Fruit fly (Drosophila melanogaster) whole organism, wandering third instar larva: ENCODE results near the gene CG45064.

Source experiments
- Abd-B ChIP-seq: fragments of >200 bp; optimal IDR thresholded peaks from 2 replicates; lab custom pipeline; 2017; ENCODE audit warnings: missing biosample characterization, missing genetic modification characterization
- CG32264 ChIP-seq: fragments of 200-800 bp; sonication (Bioruptor generic); optimal IDR thresholded peaks from 2 replicates; lab custom pipeline; 2016; ENCODE audit warnings: missing biosample characterization, missing genetic modification characterization
- CG9705 ChIP-seq: fragments of 200-800 bp; sonication (Bioruptor generic); optimal IDR thresholded peaks from 2 replicates; lab custom pipeline; 2018; ENCODE audit warnings: missing biosample characterization, mild to moderate bottlenecking, missing genetic modification characterization
- CrebA ChIP-seq: fragments of 200-800 bp; sonication (Bioruptor generic); optimal IDR thresholded peaks from 2 replicates; lab custom pipeline; 2016; ENCODE audit warnings: missing biosample characterization, mild to moderate bottlenecking, missing genetic modification characterization, borderline replicate concordance
- Dfd ChIP-seq: fragments of >200 bp; optimal IDR thresholded peaks from 2 replicates; lab custom pipeline; 2017; ENCODE audit warnings: missing biosample characterization, missing genetic modification characterization
- Dif ChIP-seq: fragments of 200-275, 200-300 bp; sonication (Bioruptor generic); optimal IDR thresholded peaks from 2 replicates; lab custom pipeline; 2018; ENCODE audit warnings: missing biosample characterization, missing genetic modification characterization; ENCODE audit not compliant: partially characterized antibody
- GATAd ChIP-seq: sonication (Bioruptor generic); optimal IDR thresholded peaks from 2 replicates; lab custom pipeline; 2016; ENCODE audit warnings: missing biosample characterization, missing genetic modification characterization
- HLH106 ChIP-seq: fragments of 200-800 bp; optimal IDR thresholded peaks from 3 replicates; lab custom pipeline; 2019; ENCODE audit warnings: missing biosample characterization, mild to moderate bottlenecking, missing genetic modification characterization, moderate library complexity
- Hr78 ChIP-seq: fragments of >200 bp; optimal IDR thresholded peaks from 2 replicates; lab custom pipeline; 2017; ENCODE audit warnings: missing biosample characterization, missing genetic modification characterization
- Jra ChIP-seq: sonication (Bioruptor generic); optimal IDR thresholded peaks from 2 replicates; lab custom pipeline; 2016; ENCODE audit warnings: missing biosample characterization, missing genetic modification characterization
- Mio ChIP-seq: sonication (Bioruptor generic); optimal IDR thresholded peaks from 2 replicates; lab custom pipeline; 2016; ENCODE audit warnings: missing biosample characterization, missing genetic modification characterization
- Myc ChIP-seq: fragments of >200 bp; optimal IDR thresholded peaks from 2 replicates; lab custom pipeline; 2017
- N ChIP-seq: fragments of >200 bp; optimal IDR thresholded peaks from 2 replicates; lab custom pipeline; 2018; ENCODE audit warnings: missing biosample characterization, missing external identifiers, missing genetic modification characterization
- OdsH ChIP-seq: fragments of 200-800 bp; sonication (Bioruptor generic); optimal IDR thresholded peaks from 2 replicates; lab custom pipeline; 2016; ENCODE audit warnings: missing biosample characterization, mild to moderate bottlenecking, missing genetic modification characterization
- Rel ChIP-seq, 2 experiments: fragments of 200-800 bp; sonication (Bioruptor generic) in 1 of 2; optimal IDR thresholded peaks; 2 replicates in 1 of 2; 3 replicates in 1 of 2; lab custom pipeline; 2016 to 2019; ENCODE audit warnings: mild to moderate bottlenecking in 2 of 2, missing biosample characterization in 2 of 2, missing genetic modification characterization in 2 of 2, moderate library complexity in 1 of 2
- Sp1 ChIP-seq: fragments of 200-800 bp; sonication (Bioruptor generic); optimal IDR thresholded peaks from 3 replicates; lab custom pipeline; 2019; ENCODE audit warnings: missing biosample characterization, mild to moderate bottlenecking, missing genetic modification characterization, moderate library complexity
- Vsx2 ChIP-seq: fragments of 200-300, 225-300 bp; sonication (Bioruptor generic); optimal IDR thresholded peaks from 2 replicates; lab custom pipeline; 2018; ENCODE audit warnings: missing biosample characterization, missing genetic modification characterization; ENCODE audit not compliant: partially characterized antibody
- br ChIP-seq: fragments of 200-800 bp; sonication (Bioruptor generic); optimal IDR thresholded peaks from 2 replicates; lab custom pipeline; 2016; ENCODE audit warnings: missing biosample characterization, missing genetic modification characterization
- brk ChIP-seq: fragments of 200-800 bp; sonication (Bioruptor generic); optimal IDR thresholded peaks from 2 replicates; lab custom pipeline; 2016; ENCODE audit warnings: missing biosample characterization, mild to moderate bottlenecking, missing genetic modification characterization
- dl ChIP-seq, 2 experiments: fragments of 175-275, 200-275 bp in 1 of 2; fragments of 200-275 bp in 1 of 2; sonication (Bioruptor generic); optimal IDR thresholded peaks; lab custom pipeline; 2018; ENCODE audit warnings: mild to moderate bottlenecking in 2 of 2, missing biosample characterization in 2 of 2, missing genetic modification characterization in 2 of 2, moderate library complexity in 2 of 2; ENCODE audit not compliant: partially characterized antibody in 2 of 2, insufficient read depth in 1 of 2
- dsf ChIP-seq: sonication (Bioruptor generic); optimal IDR thresholded peaks from 2 replicates; lab custom pipeline; 2016; ENCODE audit warnings: missing biosample characterization, missing genetic modification characterization, borderline replicate concordance
- ey ChIP-seq: fragments of 200-800 bp; sonication (Bioruptor generic); optimal IDR thresholded peaks from 2 replicates; lab custom pipeline; 2016; ENCODE audit warnings: missing biosample characterization, missing genetic modification characterization
- foxo ChIP-seq, 2 experiments: fragments of 200-800 bp; sonication (Bioruptor generic); optimal IDR thresholded peaks; 2 replicates in 1 of 2; 3 replicates in 1 of 2; lab custom pipeline; 2016 to 2017; ENCODE audit warnings: missing biosample characterization in 2 of 2, missing genetic modification characterization in 2 of 2
- h ChIP-seq: fragments of 200-800 bp; sonication (Bioruptor generic); optimal IDR thresholded peaks from 3 replicates; lab custom pipeline; 2016; ENCODE audit warnings: missing biosample characterization, mild to moderate bottlenecking, missing genetic modification characterization
- jim ChIP-seq: fragments of 175-275, 200-325 bp; sonication (Bioruptor generic); optimal IDR thresholded peaks from 2 replicates; lab custom pipeline; 2016; ENCODE audit warnings: missing biosample characterization, mild to moderate bottlenecking, missing genetic modification characterization
- lola ChIP-seq: fragments of >200 bp; optimal IDR thresholded peaks from 2 replicates; lab custom pipeline; 2017; ENCODE audit warnings: missing biosample characterization, missing genetic modification characterization
- pan ChIP-seq: fragments of >200 bp; optimal IDR thresholded peaks from 2 replicates; lab custom pipeline; 2017
- psq ChIP-seq: fragments of 200-800 bp; sonication (Bioruptor generic); optimal IDR thresholded peaks from 3 replicates; lab custom pipeline; 2017; ENCODE audit warnings: missing biosample characterization, mild to moderate bottlenecking, missing genetic modification characterization, moderate library complexity
- rgr ChIP-seq: fragments of 200-800 bp; sonication (Bioruptor generic); optimal IDR thresholded peaks from 3 replicates; lab custom pipeline; 2016; ENCODE audit warnings: missing biosample characterization, mild to moderate bottlenecking, missing genetic modification characterization
- sage ChIP-seq: fragments of 200-800 bp; sonication (Bioruptor generic); optimal IDR thresholded peaks from 2 replicates; lab custom pipeline; 2016; ENCODE audit warnings: missing biosample characterization, mild to moderate bottlenecking, missing genetic modification characterization

The CG45064 gene

DNA sequence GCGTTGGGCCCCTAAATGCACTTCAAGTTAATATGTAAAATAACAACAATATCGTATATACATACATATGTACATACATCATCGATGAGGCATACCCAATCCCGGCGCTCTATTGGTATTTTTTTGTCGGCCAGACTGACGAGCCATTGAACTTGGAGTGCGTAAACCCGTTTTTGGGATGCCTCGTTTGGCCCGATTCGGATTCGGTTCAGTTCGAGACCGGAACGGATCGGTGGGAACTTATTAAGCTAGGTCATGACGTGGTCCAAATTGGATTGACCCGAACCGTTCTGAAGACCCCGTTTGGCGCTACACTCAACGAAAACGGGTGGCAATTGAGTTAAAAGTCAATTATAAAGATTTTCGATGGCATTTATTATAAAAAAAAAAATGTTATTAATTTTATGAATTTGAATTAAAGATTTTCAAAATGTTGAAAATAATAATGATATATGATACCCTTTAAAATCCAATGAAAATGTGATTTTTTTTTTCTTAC, 36.2 kb downstream of the CG45064 start:
- no peak for TF ChIP-seq pan
- TF ChIP-seq dsf (GFP tag; lab: Kevin White, UChicago), result no peak
- TF ChIP-seq h (GFP tag; lab: Kevin White, UChicago), result peak; percentile 10
- no peak for TF ChIP-seq Hr78 (GFP tag; lab: Kevin White, UChicago)
- peak in 1 of 2 experiments; percentile 5 for TF ChIP-seq foxo (GFP tag; optimal IDR thresholded peaks at IDR 0.05; lab: Kevin White, UChicago)

DNA sequence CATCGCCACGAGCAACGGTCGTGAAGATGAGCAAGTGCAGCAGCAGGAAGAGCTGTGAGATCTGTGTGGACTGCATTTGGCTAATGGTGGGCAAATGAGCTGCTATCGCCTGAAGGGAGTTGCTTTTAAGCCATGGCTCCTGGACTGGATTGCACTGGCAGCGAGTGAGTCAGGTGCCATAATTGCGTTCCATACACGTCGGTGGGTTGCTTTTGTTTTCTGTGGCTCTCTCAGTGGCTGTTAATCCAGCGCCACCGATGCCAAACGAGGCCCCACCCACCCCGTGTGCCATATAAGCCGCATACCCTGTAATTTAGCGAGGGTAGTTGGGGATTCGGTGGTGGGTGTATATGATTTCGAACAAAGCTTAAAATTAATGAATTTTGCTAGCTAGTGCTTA, 37.7 kb downstream of the CG45064 start, which contains the start of gene CG12539:
Gene CG12539 (minus strand): TSS at position 101 of the 400 bp plus-strand sequence.
- TF ChIP-seq Abd-B (no peak), CG9705 (GFP tag; lab: Kevin White, UChicago) (no peak), Sp1 (GFP tag; lab: Kevin White, UChicago) (no peak), sage (no peak), Dfd (GFP tag; lab: Kevin White, UChicago) (no peak), dl (GFP tag; optimal IDR thresholded peaks at IDR 0.05; lab: Kevin White, UChicago; ENCODE audit: insufficient read depth in 1 of 2, partially characterized antibody in 2 of 2) (no peak), psq (GFP tag; lab: Kevin White, UChicago) (no peak), lola (GFP tag; lab: Kevin White, UChicago) (no peak), br (GFP tag; lab: Kevin White, UChicago) (no peak), Myc (lab: Kevin White, UChicago) (no peak), CrebA (no peak), Dif (GFP tag; lab: Kevin White, UChicago) (no peak), foxo (GFP tag; optimal IDR thresholded peaks at IDR 0.05; lab: Kevin White, UChicago) (no peak), N (GFP tag; lab: Kevin White, UChicago) (no peak), Mio (no peak), pan (no peak), Rel (GFP tag; optimal IDR thresholded peaks at IDR 0.05; lab: Kevin White, UChicago) (no peak), Rel (tag; optimal IDR thresholded peaks at IDR 0.05; lab: Kevin White, UChicago) (no peak), ey (GFP tag; lab: Kevin White, UChicago) (no peak)

DNA sequence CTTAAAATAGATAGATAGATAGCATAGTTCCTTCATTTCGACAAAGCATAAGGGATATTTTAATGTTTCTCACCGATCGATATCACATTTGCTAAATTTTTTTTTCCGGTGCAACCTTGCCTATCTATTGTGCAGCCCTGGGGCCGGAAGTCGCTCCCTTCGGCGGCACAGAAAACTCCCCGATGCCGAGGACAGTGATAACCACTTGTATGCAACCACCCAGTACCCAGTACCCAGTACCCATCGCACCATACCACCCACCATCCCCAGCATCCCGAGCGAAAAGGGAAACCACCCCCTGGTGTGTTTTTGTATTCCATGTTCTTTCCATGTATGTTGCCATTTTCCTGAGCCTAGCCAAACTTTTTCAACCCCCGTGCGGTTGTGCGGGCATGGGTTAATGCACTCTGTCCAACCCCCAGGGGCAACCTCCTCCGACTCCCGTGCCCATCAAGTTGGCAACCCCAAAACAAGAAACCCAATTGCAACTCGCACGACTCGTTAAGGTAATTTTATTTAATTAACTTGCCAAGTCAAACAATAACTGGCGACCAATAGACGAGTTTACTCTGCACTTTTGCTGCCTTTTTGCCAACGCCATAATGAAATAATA, 40.4 kb downstream of the CG45064 start:
- TF ChIP-seq Dfd (GFP tag; lab: Kevin White, UChicago) (no peak), CG32264 (GFP tag; lab: Kevin White, UChicago) (no peak), pan (no peak), dsf (GFP tag; lab: Kevin White, UChicago) (no peak), OdsH (GFP tag; lab: Kevin White, UChicago) (no peak), brk (no peak), psq (GFP tag; lab: Kevin White, UChicago) (no peak), Myc (lab: Kevin White, UChicago) (no peak), jim (GFP tag; lab: Kevin White, UChicago) (no peak), Jra (GFP tag; lab: Kevin White, UChicago) (no peak), foxo (GFP tag; optimal IDR thresholded peaks at IDR 0.05; lab: Kevin White, UChicago) (no peak), br (GFP tag; lab: Kevin White, UChicago) (no peak), N (GFP tag; lab: Kevin White, UChicago) (no peak), Sp1 (GFP tag; lab: Kevin White, UChicago) (no peak), CrebA (no peak), h (GFP tag; lab: Kevin White, UChicago) (no peak), Abd-B (no peak)
- TF ChIP-seq, all 38 proteins: peak for 0

DNA sequence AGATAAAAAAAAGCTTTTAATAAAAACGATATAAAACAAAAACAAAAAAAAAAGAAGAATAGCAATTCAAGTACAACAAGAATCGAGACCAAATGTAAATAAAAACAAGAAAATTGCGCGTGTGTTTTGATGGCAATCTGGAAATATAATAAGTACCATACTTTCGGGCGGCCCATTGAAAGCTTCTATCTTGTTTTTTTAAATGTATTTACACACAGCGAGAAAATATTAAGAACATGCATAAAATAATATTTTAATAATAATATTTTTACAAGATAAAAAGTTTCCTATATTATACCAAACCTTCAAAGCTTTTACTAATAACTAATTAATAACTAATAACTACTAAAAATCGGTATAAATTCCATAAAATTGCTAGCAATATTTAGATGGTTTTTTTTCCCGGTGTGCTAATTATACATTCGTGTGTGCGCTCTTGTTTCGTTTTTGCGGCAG, 41.9 kb downstream of the CG45064 start:
- no peak for TF ChIP-seq CrebA
- no peak for TF ChIP-seq br (GFP tag; lab: Kevin White, UChicago)
- peak; percentile 2 for TF ChIP-seq rgr
- peak; percentile 52 for TF ChIP-seq Sp1 (GFP tag; lab: Kevin White, UChicago)
- no peak for TF ChIP-seq Vsx2 (GFP tag; lab: Kevin White, UChicago)
- peak; percentile 50 for TF ChIP-seq HLH106 (tag; lab: Kevin White, UChicago)
- peak; percentile 23 for TF ChIP-seq OdsH (GFP tag; lab: Kevin White, UChicago)
- TF ChIP-seq foxo (GFP tag; optimal IDR thresholded peaks at IDR 0.05; lab: Kevin White, UChicago), result peak in 1 of 2 experiments; percentile 44
- no peak for TF ChIP-seq Dfd (GFP tag; lab: Kevin White, UChicago)
- TF ChIP-seq GATAd (GFP tag; lab: Kevin White, UChicago), result no peak
- TF ChIP-seq N (GFP tag; lab: Kevin White, UChicago), result no peak
